Fruit fly (Drosophila melanogaster): ENCODE measurements around the gene Unc50.

DNA sequence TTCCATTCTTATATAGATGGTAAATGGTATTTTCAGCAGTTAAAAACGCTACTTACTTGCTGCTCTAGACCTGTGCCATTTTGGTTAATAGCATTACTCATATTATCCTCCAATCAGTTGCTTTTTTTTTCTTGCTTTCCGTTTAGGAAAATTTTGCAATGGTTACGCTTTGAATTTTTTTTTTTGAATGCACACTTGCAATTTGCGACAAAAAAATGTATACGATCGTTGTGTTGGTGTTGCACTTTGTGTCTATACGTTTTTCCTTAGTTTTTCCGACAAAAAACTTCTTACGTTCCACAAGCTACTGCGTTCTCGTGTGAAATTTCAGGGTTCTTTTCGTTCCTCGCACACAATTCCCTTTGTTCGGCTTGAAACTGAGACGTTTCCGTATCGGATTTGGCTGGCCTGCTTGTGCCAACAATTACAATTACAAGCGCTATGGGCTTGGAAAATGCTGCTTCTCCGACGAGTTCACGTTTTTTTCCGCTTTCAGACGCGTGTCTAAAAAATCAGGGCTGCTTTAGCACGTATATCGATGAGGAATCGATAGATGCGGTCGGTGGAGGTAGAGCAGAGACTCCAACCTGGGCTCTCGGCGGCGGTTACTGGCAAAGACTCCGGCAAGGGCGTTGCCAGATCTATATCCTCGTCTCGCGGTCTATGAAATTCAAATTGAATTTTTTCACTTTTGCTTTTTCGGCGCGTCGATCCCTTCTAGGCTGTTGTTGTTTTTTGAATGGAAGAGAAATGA lies 16.3 kb downstream of the Unc50 start:
- TF ChIP-seq CG14655 (GFP tag; optimal IDR thresholded peaks at IDR 0.05) (no peak), CG4496 (GFP tag; IDR thresholded peaks at IDR 0.05) (peak; percentile 66; the same call in 2 of the 3 replicates), CG9948 (tag; optimal IDR thresholded peaks at IDR 0.05) (no peak), Pif1B (GFP tag; optimal IDR thresholded peaks at IDR 0.05) (no peak), Snoo (tag; optimal IDR thresholded peaks at IDR 0.05) (no peak), Ets98B (GFP tag; IDR thresholded peaks at IDR 0.05) (peak; percentile 32), D1 (tag; optimal IDR thresholded peaks at IDR 0.05) (no peak), CG32121 (GFP tag; IDR thresholded peaks at IDR 0.05) (peak; percentile 8; the same call in 1 of the 2 replicates), CG12605 (GFP tag; IDR thresholded peaks at IDR 0.05) (no peak), CG8159 (tag; optimal IDR thresholded peaks at IDR 0.05) (no peak), fd96Ca (GFP tag; IDR thresholded peaks at IDR 0.05) (no peak)

Measured in whole organism, pupa.